Worm (Caenorhabditis elegans): ENCODE data around the gene pals-30.

DNA sequence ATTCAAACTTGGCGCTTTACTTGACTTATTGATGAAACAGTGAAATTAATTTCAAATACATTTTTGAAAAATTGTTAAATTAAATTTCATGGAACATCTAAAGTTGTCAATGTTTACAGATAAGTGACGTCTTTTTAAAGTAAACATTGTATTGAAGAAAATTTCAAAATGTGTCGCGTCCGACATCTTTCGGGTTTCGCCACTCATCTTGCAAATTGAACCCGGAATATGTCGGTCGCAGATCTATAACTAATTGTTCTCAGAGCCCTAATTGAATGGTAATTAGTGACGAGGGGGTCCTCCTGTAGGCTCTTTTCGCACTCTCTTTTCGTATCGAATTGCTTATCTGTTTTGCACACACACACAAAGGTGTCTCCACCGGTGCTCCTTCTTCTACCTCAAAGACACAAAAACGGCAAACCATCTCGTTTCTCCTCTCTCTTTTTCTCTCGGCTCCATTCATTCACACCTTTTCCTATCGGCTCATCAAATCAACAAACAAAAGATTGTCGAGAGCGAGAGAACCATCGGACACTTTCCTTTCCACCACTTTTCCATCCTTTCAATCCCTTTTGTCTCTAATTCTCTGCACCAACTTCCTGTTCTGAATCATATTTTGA, 11.0 kb upstream of the pals-30 start:
- TF ChIP-seq ztf-11 (tag; optimal IDR thresholded peaks at IDR 0.05) (no peak), nhr-237 (tag; optimal IDR thresholded peaks at IDR 0.05) (no peak)

Data from whole organism, L3 larva.